Worm (Caenorhabditis elegans): ENCODE measurements around the gene sri-33.

- TF ChIP-seq unc-62 (GFP tag; optimal IDR thresholded peaks at IDR 0.05) = no peak
- no peak for TF ChIP-seq nhr-11 (tag; optimal IDR thresholded peaks at IDR 0.05)
- no peak for TF ChIP-seq elt-3 (tag; optimal IDR thresholded peaks at IDR 0.05)
- no peak for TF ChIP-seq ztf-11 (tag; optimal IDR thresholded peaks at IDR 0.05)
- TF ChIP-seq fos-1 (tag; optimal IDR thresholded peaks at IDR 0.05) = no peak
- no peak for TF ChIP-seq mbf-1 (tag; optimal IDR thresholded peaks at IDR 0.05)
- no peak for TF ChIP-seq R02D3.7 (tag; optimal IDR thresholded peaks at IDR 0.05)
These were observed 13.4 kb upstream of the sri-33 start, which contains the start of gene fbxc-55 for ce11 chrII:3170089-3170488.

All from whole organism, L2 larva.